Worm (Caenorhabditis elegans) whole organism, L3 larva: ENCODE measurements around the gene cyp-13B1.

Experiments used
- R02D3.7 ChIP-seq: fragments of 150-350 bp; optimal IDR thresholded peaks from 2 replicates; lab custom pipeline; 2014; ENCODE audit warnings: missing biosample characterization, missing genetic modification characterization
- aly-2 ChIP-seq: fragments of 150-350 bp; optimal IDR thresholded peaks from 2 replicates; lab custom pipeline; 2014; ENCODE audit warnings: missing biosample characterization, missing genetic modification characterization
- egl-27 ChIP-seq: sonication (generic microtip); optimal IDR thresholded peaks from 4 replicates; lab custom pipeline; 2017; ENCODE audit warnings: missing biosample characterization, missing genetic modification reagents, missing genetic modification characterization
- elt-2 ChIP-seq: sonication (generic microtip); optimal IDR thresholded peaks from 2 replicates; lab custom pipeline; 2016; ENCODE audit warnings: missing genetic modification reagents, mild to moderate bottlenecking, missing genetic modification characterization, missing compliant biosample characterization
- fkh-10 ChIP-seq: sonication (generic microtip); optimal IDR thresholded peaks from 2 replicates; lab custom pipeline; 2017; ENCODE audit warnings: missing biosample characterization, missing genetic modification reagents, missing genetic modification characterization
- jun-1 ChIP-seq: fragments of 150-350 bp; optimal IDR thresholded peaks from 2 replicates; lab custom pipeline; 2014; ENCODE audit warnings: missing biosample characterization, missing genetic modification reagents, missing genetic modification characterization
- lin-39 ChIP-seq: fragments of 150-350 bp; optimal IDR thresholded peaks from 2 replicates; lab custom pipeline; 2018; ENCODE audit warnings: missing biosample characterization, missing genetic modification reagents, missing genetic modification characterization
- mdl-1 ChIP-seq: fragments of 150-350 bp; optimal IDR thresholded peaks from 2 replicates; lab custom pipeline; 2014; ENCODE audit warnings: missing biosample characterization, missing genetic modification characterization
- nhr-28 ChIP-seq: fragments of 150-350 bp; optimal IDR thresholded peaks from 2 replicates; lab custom pipeline; 2014; ENCODE audit warnings: missing biosample characterization, missing genetic modification characterization
- skn-1 ChIP-seq: fragments of 150-350 bp; optimal IDR thresholded peaks from 2 replicates; lab custom pipeline; 2014; ENCODE audit warnings: missing biosample characterization, missing genetic modification characterization
- unc-39 ChIP-seq: sonication (generic microtip); optimal IDR thresholded peaks from 4 replicates; lab custom pipeline; 2017; ENCODE audit warnings: missing biosample characterization, missing genetic modification characterization
- unc-62 ChIP-seq: fragments of 150-350 bp; sonication (generic microtip); optimal IDR thresholded peaks from 4 replicates; lab custom pipeline; 2014; ENCODE audit warnings: missing biosample characterization, missing genetic modification reagents, missing genetic modification characterization

- TF ChIP-seq nhr-28 (tag; lab: Kevin White, UChicago) = no peak
- no peak for TF ChIP-seq R02D3.7 (tag; lab: Kevin White, UChicago)
- no peak for TF ChIP-seq unc-62 (GFP tag; lab: Kevin White, UChicago)
- TF ChIP-seq skn-1 (tag; lab: Kevin White, UChicago) = no peak
- TF ChIP-seq lin-39 (tag; lab: Kevin White, UChicago) = no peak
- no peak for TF ChIP-seq fkh-10 (GFP tag; lab: Kevin White, UChicago)
- TF ChIP-seq mdl-1 = no peak
- TF ChIP-seq elt-2 = no peak
- no peak for TF ChIP-seq aly-2
- no peak for TF ChIP-seq egl-27
- no peak for TF ChIP-seq jun-1 (tag; lab: Kevin White, UChicago)
- no peak for TF ChIP-seq unc-39 (tag; lab: Kevin White, UChicago)
These were observed 33.8 kb upstream of the cyp-13B1 start for ce11 chrX:13443283-13443682.
